Worm (Caenorhabditis elegans) whole organism, L1 larva: ENCODE results near the gene phf-34.

Source experiments
- C04F5.9 ChIP-seq: sonication (generic microtip); optimal IDR thresholded peaks from 2 replicates; lab custom pipeline; 2016; ENCODE audit warnings: missing genetic modification characterization, missing compliant biosample characterization
- F16B12.6 ChIP-seq: fragments of 150-350 bp; optimal IDR thresholded peaks from 2 replicates; lab custom pipeline; 2014; ENCODE audit warnings: missing biosample characterization, missing genetic modification characterization
- blmp-1 ChIP-seq: fragments of 150-350 bp; optimal IDR thresholded peaks from 2 replicates; lab custom pipeline; 2014; ENCODE audit warnings: missing biosample characterization, missing genetic modification characterization
- ceh-82 ChIP-seq, 3 experiments: fragments of 150-350 bp in 1 of 3; sonication (generic microtip) in 2 of 3; optimal IDR thresholded peaks; 2 replicates each; lab custom pipeline; 2014 to 2017; ENCODE audit warnings: missing biosample characterization in 3 of 3, missing genetic modification characterization in 3 of 3
- dpl-1 ChIP-seq, 3 experiments: fragments of 150-350 bp in 2 of 3; sonication (generic microtip) in 1 of 3; optimal IDR thresholded peaks; 2 replicates each; lab custom pipeline; 2014 to 2017; ENCODE audit warnings: missing biosample characterization in 3 of 3, missing genetic modification characterization in 3 of 3, missing genetic modification reagents in 3 of 3
- elt-2 ChIP-seq: sonication (generic microtip); optimal IDR thresholded peaks from 2 replicates; lab custom pipeline; 2016; ENCODE audit warnings: missing genetic modification characterization, mild to moderate bottlenecking, inconsistent platforms, missing compliant biosample characterization, missing genetic modification reagents
- grh-1 ChIP-seq: fragments of 200-800 bp; sonication (Bioruptor generic); IDR thresholded peaks from 2 replicates; pipeline ENCODE4 v1.3.6; 2022; ENCODE audit warnings: missing genetic modification reagents, missing genetic modification characterization, missing compliant biosample characterization
- lin-14 ChIP-seq: fragments of 200-800 bp; sonication (Bioruptor generic); optimal IDR thresholded peaks from 2 replicates; lab custom pipeline; 2018; ENCODE audit warnings: mild to moderate bottlenecking, missing genetic modification characterization, moderate library complexity, missing compliant biosample characterization
- lin-15B ChIP-seq: fragments of 150-350 bp; sonication (generic microtip); optimal IDR thresholded peaks from 3 replicates; lab custom pipeline; 2014; ENCODE audit warnings: missing biosample characterization, missing genetic modification characterization
- nhr-77 ChIP-seq: fragments of 150-350 bp; optimal IDR thresholded peaks from 2 replicates; lab custom pipeline; 2014; ENCODE audit warnings: missing biosample characterization, missing genetic modification characterization
- skn-1 ChIP-seq: fragments of 150-350 bp; optimal IDR thresholded peaks from 2 replicates; lab custom pipeline; 2014; ENCODE audit warnings: missing biosample characterization, missing genetic modification characterization
- sptf-1 ChIP-seq: fragments of 150-350 bp; optimal IDR thresholded peaks from 2 replicates; lab custom pipeline; 2014; ENCODE audit warnings: missing biosample characterization, missing genetic modification characterization
- unc-30 ChIP-seq: sonication (generic microtip); optimal IDR thresholded peaks from 2 replicates; lab custom pipeline; 2017; ENCODE audit warnings: missing biosample characterization, missing genetic modification characterization
- vab-15 ChIP-seq: sonication (generic microtip); optimal IDR thresholded peaks from 2 replicates; lab custom pipeline; 2017; ENCODE audit warnings: missing genotype, mild to moderate bottlenecking, missing genetic modification characterization, missing compliant biosample characterization
- ztf-11 ChIP-seq, 2 experiments: sonication (generic microtip); optimal IDR thresholded peaks; 2 replicates each; lab custom pipeline; 2016 to 2017; ENCODE audit warnings: missing genetic modification characterization in 2 of 2, missing biosample characterization in 1 of 2, missing compliant biosample characterization in 1 of 2

Gene phf-34

DNA sequence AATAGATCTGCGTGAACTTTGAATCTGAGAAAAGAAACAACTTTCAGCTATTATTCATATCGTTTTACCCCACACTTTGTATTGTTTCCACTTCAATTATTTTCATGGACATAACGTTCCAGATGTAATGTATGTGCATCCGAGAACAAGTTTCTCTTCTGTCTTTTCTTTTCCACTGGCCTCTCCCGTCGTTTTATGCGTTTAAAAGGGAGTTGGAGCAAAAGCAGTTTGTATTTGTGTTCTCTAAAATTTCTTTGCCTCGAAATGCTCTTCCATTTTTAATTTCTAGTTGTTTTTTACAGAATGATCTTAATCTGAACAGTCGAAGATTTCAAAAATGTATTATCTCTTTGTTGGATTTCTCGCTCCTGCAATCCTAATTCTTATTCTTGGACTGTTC lies 42.7 kb downstream of the phf-34 start, which contains the start of gene R07B1.11:
Gene R07B1.11, plus strand, starts transcription at position 301 of the 400 bp plus-strand sequence.
- TF ChIP-seq skn-1 (tag; lab: Kevin White, UChicago) (no peak), lin-14 (GFP tag; lab: Kevin White, UChicago) (no peak), sptf-1 (tag; lab: Kevin White, UChicago) (no peak), grh-1 (GFP tag; lab: Robert Waterston, UW) (no peak), dpl-1 (GFP tag; optimal IDR thresholded peaks at IDR 0.05; lab: Kevin White, UChicago) (no peak)

DNA sequence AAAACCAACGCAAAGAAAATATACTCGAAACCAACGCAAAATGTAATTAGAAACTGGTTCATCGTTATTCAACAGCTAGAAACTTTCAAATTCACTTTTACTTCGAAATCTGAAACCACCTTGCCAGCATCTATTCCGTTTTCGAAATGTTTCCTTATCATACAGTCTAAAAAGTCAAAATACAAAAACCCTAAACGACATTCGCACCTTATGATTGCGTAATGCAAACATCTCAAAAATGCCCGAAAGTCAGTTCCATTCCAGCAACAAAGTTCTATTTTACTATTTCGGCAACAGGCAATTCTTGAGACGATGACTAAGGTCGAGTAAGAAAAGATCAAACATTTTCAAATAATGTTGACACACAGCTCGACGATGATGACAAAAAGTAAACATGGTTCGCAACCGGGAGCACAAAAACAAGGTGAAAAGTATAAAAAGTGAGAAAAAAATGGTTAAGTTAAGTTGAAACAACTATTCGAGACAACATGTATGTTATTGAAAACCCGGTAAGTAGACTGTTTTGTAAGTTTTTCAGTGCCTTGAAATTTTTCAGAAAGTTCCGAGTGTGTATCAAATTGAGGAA lies 47.4 kb downstream of the phf-34 start, which contains the start of gene lec-7:
Gene lec-7, plus strand, starts transcription at position 297 of the 586 bp plus-strand sequence.
- TF ChIP-seq skn-1 (tag; lab: Kevin White, UChicago): peak; percentile 3
- no peak for TF ChIP-seq C04F5.9 (tag; lab: Kevin White, UChicago)
- peak; percentile 0 for TF ChIP-seq nhr-77 (tag; lab: Kevin White, UChicago)
- no peak for TF ChIP-seq unc-30 (tag; lab: Kevin White, UChicago)
- peak; percentile 14 for TF ChIP-seq elt-2
- TF ChIP-seq lin-15B (tag; lab: Kevin White, UChicago): no peak

ce11 chrX:9850258-9850657 lies 49.0 kb downstream of the phf-34 start, which contains the start of gene lec-8:
TSS of gene lec-8 (plus strand) at chrX:9850571.
- TF ChIP-seq unc-30 (tag; lab: Kevin White, UChicago): no peak
- TF ChIP-seq ztf-11 (tag; optimal IDR thresholded peaks at IDR 0.05; lab: Kevin White, UChicago): no peak
- peak; percentile 22 for TF ChIP-seq elt-2

ce11 chrX:9848214-9848789 lies 51.0 kb downstream of the phf-34 start:
- TF ChIP-seq vab-15 (tag; lab: Kevin White, UChicago) (peak; percentile 92), ceh-82 (tag; optimal IDR thresholded peaks at IDR 0.05; lab: Kevin White, UChicago) (no peak), F16B12.6 (tag; lab: Kevin White, UChicago) (no peak), sptf-1 (tag; lab: Kevin White, UChicago) (no peak), blmp-1 (peak; percentile 45)
